Fruit fly (Drosophila melanogaster): ENCODE results near the gene CG13829.

DNA sequence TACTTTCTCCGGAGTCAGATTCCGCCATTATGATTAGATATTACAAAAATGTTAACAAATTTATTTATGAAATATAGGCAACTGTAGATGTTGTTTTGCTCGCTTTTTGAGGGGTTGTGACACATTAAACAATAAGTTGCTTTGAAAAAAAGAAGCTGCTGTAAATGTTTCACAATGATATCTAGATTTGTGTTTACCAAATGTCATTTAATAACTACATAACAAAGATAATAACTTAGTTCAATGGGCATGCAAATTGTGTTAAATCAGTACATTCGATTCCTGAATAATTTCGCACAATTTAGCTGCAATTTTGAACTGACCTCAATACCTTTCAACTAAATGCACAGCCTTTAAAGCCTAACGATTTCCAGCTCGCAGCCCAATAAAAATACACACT is 42.8 kb upstream of the CG13829 start, which contains the start of gene fzo:
- TF ChIP-seq net (GFP tag; optimal IDR thresholded peaks at IDR 0.05) (no peak), CG10631 (GFP tag; optimal IDR thresholded peaks at IDR 0.05) (no peak), Hr39 (GFP tag; optimal IDR thresholded peaks at IDR 0.05) (no peak), CG16779 (tag; optimal IDR thresholded peaks at IDR 0.05) (no peak), Eip78C (GFP tag) (no peak)

All from whole organism, prepupa.